Worm (Caenorhabditis elegans) whole organism, midembryonic: ENCODE measurements around the gene vit-6.

Experiments
- T22C8.4 ChIP-seq: fragments of 200-800 bp; sonication (Bioruptor generic); IDR thresholded peaks from 2 replicates; pipeline ENCODE4 v1.3.6; 2022; ENCODE audit warnings: missing genetic modification characterization, missing compliant biosample characterization
- flt-1 ChIP-seq: fragments of 200-800 bp; sonication (Bioruptor generic); IDR thresholded peaks from 2 replicates; pipeline ENCODE4 v1.3.6; 2022; ENCODE audit warnings: missing genetic modification characterization, missing compliant biosample characterization
- med-1 ChIP-seq: sonication (generic microtip); optimal IDR thresholded peaks from 2 replicates; lab custom pipeline; 2017; ENCODE audit warnings: missing genetic modification characterization, mild to moderate bottlenecking, missing compliant biosample characterization, antibody characterized with exemption, missing genetic modification reagents; ENCODE audit not compliant: insufficient read depth

- TF ChIP-seq med-1 (GFP tag; lab: Kevin White, UChicago) (no peak), flt-1 (GFP tag; lab: Robert Waterston, UW) (no peak), T22C8.4 (no peak)
Measured at ce11 chrIV:8211747-8212146, 49.2 kb upstream of the vit-6 start, which contains the start of gene C07G1.7.
